Fruit fly (Drosophila melanogaster): ENCODE measurements around the gene CG46467.

Gene CG46467

DNA sequence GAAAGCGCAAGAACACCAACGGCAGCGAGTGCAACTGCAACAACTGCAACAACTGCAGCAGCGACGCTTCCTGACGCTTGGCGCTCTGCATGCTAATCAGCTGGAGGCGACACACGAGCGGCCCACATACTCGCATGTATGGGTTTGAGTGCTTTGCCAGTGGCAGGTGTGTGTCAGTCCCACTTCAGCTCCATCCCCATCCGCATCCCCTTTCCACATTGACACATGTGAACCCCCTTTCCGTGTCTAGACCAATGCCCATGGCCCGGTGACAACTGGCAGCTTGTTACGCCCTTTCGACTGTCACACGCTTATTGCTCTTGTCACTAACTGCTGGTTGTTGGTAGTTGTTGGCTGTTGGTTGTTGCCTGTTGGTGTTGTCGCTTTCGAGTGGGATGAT lies 63.1 kb downstream of the CG46467 start:
- TF ChIP-seq pan (optimal IDR thresholded peaks at IDR 0.05) (no peak), psq (optimal IDR thresholded peaks at IDR 0.05) (no peak), usp (GFP tag; optimal IDR thresholded peaks at IDR 0.05) (no peak), EcR (GFP tag; optimal IDR thresholded peaks at IDR 0.05) (no peak), CG8478 (optimal IDR thresholded peaks at IDR 0.05) (no peak), Dll (optimal IDR thresholded peaks at IDR 0.05) (no peak)

DNA sequence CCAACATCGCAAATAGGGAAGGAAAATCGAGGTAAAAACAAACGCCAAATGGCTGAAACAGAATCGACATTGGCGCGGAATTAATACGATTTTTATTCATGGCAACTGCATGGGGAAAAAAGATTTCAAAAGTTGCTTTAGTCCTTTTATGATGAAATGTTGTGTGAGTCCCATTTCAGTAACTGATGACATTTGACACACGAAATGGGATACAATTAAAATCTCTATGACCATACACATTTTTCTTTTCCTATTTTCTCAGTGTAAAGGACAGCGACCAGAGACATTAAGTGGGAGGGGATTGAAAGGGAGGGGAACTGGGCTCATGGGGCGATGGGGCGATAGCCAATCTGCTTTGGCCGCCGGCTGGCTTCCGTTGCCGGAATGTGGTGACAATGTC lies 64.0 kb downstream of the CG46467 start:
- TF ChIP-seq EcR (GFP tag; optimal IDR thresholded peaks at IDR 0.05), result no peak
- no peak for TF ChIP-seq usp (GFP tag; optimal IDR thresholded peaks at IDR 0.05)
- no peak for TF ChIP-seq psq (optimal IDR thresholded peaks at IDR 0.05)
- no peak for TF ChIP-seq CG8478 (optimal IDR thresholded peaks at IDR 0.05)

DNA sequence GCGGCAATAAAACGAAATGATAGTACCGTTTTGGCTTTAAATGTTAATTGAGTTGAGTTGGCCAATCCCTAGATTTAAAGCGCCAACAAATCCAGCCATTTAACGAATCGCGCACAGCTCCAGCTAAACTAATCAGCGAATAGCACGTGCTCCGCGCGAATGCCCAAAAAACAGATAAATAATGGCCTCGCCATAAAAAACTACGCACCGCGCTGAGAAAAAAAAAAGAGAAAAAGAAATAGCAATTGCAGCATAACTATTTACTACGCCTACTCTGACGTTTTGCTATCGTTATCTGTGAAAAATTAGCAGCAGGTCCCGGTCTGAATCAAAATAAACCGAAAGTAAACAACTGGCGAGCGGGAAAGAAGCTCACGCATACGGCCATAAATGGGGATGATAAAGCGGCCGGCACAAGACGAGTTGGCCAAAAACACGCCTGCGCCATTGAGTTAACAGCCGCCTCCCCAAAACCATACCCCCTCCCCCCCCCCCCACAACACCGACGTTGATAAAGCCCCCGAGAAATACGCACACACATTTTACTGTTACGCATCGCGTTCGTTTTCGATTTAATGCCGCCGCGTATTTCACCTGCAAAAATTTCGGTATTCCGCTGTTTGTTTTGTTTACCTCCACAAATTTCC lies 65.0 kb downstream of the CG46467 start:
- TF ChIP-seq usp (GFP tag; optimal IDR thresholded peaks at IDR 0.05), result no peak
- TF ChIP-seq EcR (GFP tag; optimal IDR thresholded peaks at IDR 0.05), result no peak
- no peak for TF ChIP-seq pan (optimal IDR thresholded peaks at IDR 0.05)
- TF ChIP-seq CG8478 (optimal IDR thresholded peaks at IDR 0.05), result no peak

dm6 chr3R:9940565-9941258 lies 66.2 kb downstream of the CG46467 start:
- no peak for TF ChIP-seq usp (GFP tag; optimal IDR thresholded peaks at IDR 0.05)

dm6 chr3R:9944379-9945056 lies 70.0 kb downstream of the CG46467 start:
- no peak for TF ChIP-seq EcR (GFP tag; optimal IDR thresholded peaks at IDR 0.05)
- no peak for TF ChIP-seq CG8478 (optimal IDR thresholded peaks at IDR 0.05)
- TF ChIP-seq psq (optimal IDR thresholded peaks at IDR 0.05), result no peak
- no peak for TF ChIP-seq Dll (optimal IDR thresholded peaks at IDR 0.05)
- no peak for TF ChIP-seq usp (GFP tag; optimal IDR thresholded peaks at IDR 0.05)
- no peak for TF ChIP-seq pan (optimal IDR thresholded peaks at IDR 0.05)

- no peak for TF ChIP-seq pan (optimal IDR thresholded peaks at IDR 0.05)
- TF ChIP-seq CG8478 (optimal IDR thresholded peaks at IDR 0.05), result no peak
- TF ChIP-seq Dll (optimal IDR thresholded peaks at IDR 0.05), result no peak
- TF ChIP-seq psq (optimal IDR thresholded peaks at IDR 0.05), result no peak
- TF ChIP-seq usp (GFP tag; optimal IDR thresholded peaks at IDR 0.05), result no peak
- no peak for TF ChIP-seq EcR (GFP tag; optimal IDR thresholded peaks at IDR 0.05)
These were observed 72.0 kb downstream of the CG46467 start for dm6 chr3R:9946493-9946892.

- TF ChIP-seq pan (optimal IDR thresholded peaks at IDR 0.05) (no peak), usp (GFP tag; optimal IDR thresholded peaks at IDR 0.05) (no peak), Dll (optimal IDR thresholded peaks at IDR 0.05) (peak; percentile 55)
These were observed 75.4 kb downstream of the CG46467 start for dm6 chr3R:9949903-9950302.

dm6 chr3R:9950984-9951383 lies 76.5 kb downstream of the CG46467 start:
- TF ChIP-seq CG8478 (optimal IDR thresholded peaks at IDR 0.05) (no peak), EcR (GFP tag; optimal IDR thresholded peaks at IDR 0.05) (no peak), usp (GFP tag; optimal IDR thresholded peaks at IDR 0.05) (no peak), Dll (optimal IDR thresholded peaks at IDR 0.05) (no peak), psq (optimal IDR thresholded peaks at IDR 0.05) (no peak), pan (optimal IDR thresholded peaks at IDR 0.05) (no peak)

- TF ChIP-seq CG8478 (optimal IDR thresholded peaks at IDR 0.05), result no peak
- no peak for TF ChIP-seq psq (optimal IDR thresholded peaks at IDR 0.05)
- TF ChIP-seq Dll (optimal IDR thresholded peaks at IDR 0.05), result no peak
- TF ChIP-seq pan (optimal IDR thresholded peaks at IDR 0.05), result no peak
These were observed 77.2 kb downstream of the CG46467 start for dm6 chr3R:9951679-9952078.

dm6 chr3R:9952669-9953277 lies 78.3 kb downstream of the CG46467 start:
- TF ChIP-seq Dll (optimal IDR thresholded peaks at IDR 0.05) (no peak), CG8478 (optimal IDR thresholded peaks at IDR 0.05) (no peak), psq (optimal IDR thresholded peaks at IDR 0.05) (no peak), usp (GFP tag; optimal IDR thresholded peaks at IDR 0.05) (no peak), EcR (GFP tag; optimal IDR thresholded peaks at IDR 0.05) (no peak), pan (optimal IDR thresholded peaks at IDR 0.05) (no peak)

- peak; percentile 33 to 54 for TF ChIP-seq EcR (GFP tag; optimal IDR thresholded peaks at IDR 0.05)
- no peak for TF ChIP-seq Dll (optimal IDR thresholded peaks at IDR 0.05)
These were observed 80.3 kb downstream of the CG46467 start for dm6 chr3R:9954648-9955290.

dm6 chr3R:9956725-9957124 lies 82.2 kb downstream of the CG46467 start:
- no peak for TF ChIP-seq Dll (optimal IDR thresholded peaks at IDR 0.05)
- TF ChIP-seq psq (optimal IDR thresholded peaks at IDR 0.05), result no peak
- TF ChIP-seq usp (GFP tag; optimal IDR thresholded peaks at IDR 0.05), result no peak
- no peak for TF ChIP-seq CG8478 (optimal IDR thresholded peaks at IDR 0.05)
- TF ChIP-seq pan (optimal IDR thresholded peaks at IDR 0.05), result no peak
- TF ChIP-seq EcR (GFP tag; optimal IDR thresholded peaks at IDR 0.05), result no peak
